Fruit fly (Drosophila melanogaster): ENCODE data around the gene CheB93a.

The CheB93a gene

dm6 chr3R:21378595-21378994 is 28.6 kb upstream of the CheB93a start, which contains the start of gene tin (continued):
- TF ChIP-seq Optix (GFP tag; IDR thresholded peaks at IDR 0.05) (peak; percentile 92), Deaf1 (tag; optimal IDR thresholded peaks at IDR 0.05) (peak; percentile 73), Neu2 (GFP tag; optimal IDR thresholded peaks at IDR 0.05; ENCODE audit: borderline replicate concordance) (no peak), al (GFP tag; IDR thresholded peaks at IDR 0.05) (peak; percentile 79), slp2 (GFP tag; optimal IDR thresholded peaks at IDR 0.05) (peak; percentile 14), Mes4 (GFP tag; optimal IDR thresholded peaks at IDR 0.05) (no peak), CG12219 (GFP tag; optimal IDR thresholded peaks at IDR 0.05) (peak; percentile 83), chn (GFP tag; optimal IDR thresholded peaks at IDR 0.05) (peak; percentile 76), Side (GFP tag; optimal IDR thresholded peaks at IDR 0.05) (peak; percentile 14), lmd (GFP tag; IDR thresholded peaks at IDR 0.05) (peak; percentile 92; the same call in 1 of the 2 replicates), slbo (GFP tag; IDR thresholded peaks at IDR 0.05) (peak; percentile 92), toy (GFP tag; IDR thresholded peaks at IDR 0.05) (peak; percentile 86), CG8359 (GFP tag; optimal IDR thresholded peaks at IDR 0.05; ENCODE audit: borderline replicate concordance) (peak; percentile 78), CG31365 (tag; optimal IDR thresholded peaks at IDR 0.05) (peak; percentile 50), zf30C (GFP tag; optimal IDR thresholded peaks at IDR 0.05) (no peak), Asciz (GFP tag; optimal IDR thresholded peaks at IDR 0.05) (peak; percentile 89), CG1233 (GFP tag; optimal IDR thresholded peaks at IDR 0.05) (peak; percentile 91), crp (GFP tag; optimal IDR thresholded peaks at IDR 0.05) (peak in 1 of 2 experiments; percentile 56), CG10654 (GFP tag; optimal IDR thresholded peaks at IDR 0.05) (peak; percentile 76), CG8281 (tag; optimal IDR thresholded peaks at IDR 0.05) (peak; percentile 59), ase (GFP tag; IDR thresholded peaks at IDR 0.05) (peak; percentile 93), CG2889 (GFP tag; IDR thresholded peaks at IDR 0.05) (peak; percentile 77), klu (GFP tag; IDR thresholded peaks at IDR 0.05) (peak; percentile 80), Dfd (GFP tag; optimal IDR thresholded peaks at IDR 0.05) (no peak), D19B (GFP tag; optimal IDR thresholded peaks at IDR 0.05) (peak; percentile 55), emc (GFP tag; optimal IDR thresholded peaks at IDR 0.05) (no peak), Abd-B (GFP tag; optimal IDR thresholded peaks at IDR 0.05) (peak; percentile 77), pan (optimal IDR thresholded peaks at IDR 0.05) (no peak), pan (GFP tag; optimal IDR thresholded peaks at IDR 0.05 in 1 of 2, IDR thresholded peaks at IDR 0.05 in 1 of 2) (peak in 1 of 2 experiments; percentile 98), CG9876 (GFP tag; optimal IDR thresholded peaks at IDR 0.05) (no peak), CG4854 (GFP tag; optimal IDR thresholded peaks at IDR 0.05) (peak; percentile 55), ham (GFP tag; IDR thresholded peaks at IDR 0.05) (peak; percentile 60; the same call in 1 of the 2 replicates), CTCF (GFP tag; optimal IDR thresholded peaks at IDR 0.05) (peak; percentile 37), Nf-YA (GFP tag; IDR thresholded peaks at IDR 0.05) (peak; percentile 97), gem (tag; optimal IDR thresholded peaks at IDR 0.05) (peak; percentile 96), CG9609 (GFP tag; optimal IDR thresholded peaks at IDR 0.05) (peak; percentile 4), Sox100B (GFP tag; optimal IDR thresholded peaks at IDR 0.05) (peak; percentile 90), H2.0 (GFP tag; IDR thresholded peaks at IDR 0.05) (peak; percentile 95), CG6683 (GFP tag; optimal IDR thresholded peaks at IDR 0.05) (peak; percentile 69), CG31441 (GFP tag; IDR thresholded peaks at IDR 0.05) (peak; percentile 97), unpg (GFP tag; optimal IDR thresholded peaks at IDR 0.05) (peak; percentile 96), Antp (GFP tag; optimal IDR thresholded peaks at IDR 0.05) (peak; percentile 10), Hand (GFP tag; optimal IDR thresholded peaks at IDR 0.05) (peak; percentile 39), tna (GFP tag; IDR thresholded peaks at IDR 0.05; ENCODE audit: partially characterized antibody) (peak; percentile 52; the same call in 1 of the 2 replicates), CG3065 (GFP tag; optimal IDR thresholded peaks at IDR 0.05) (peak; percentile 77), CG34422 (GFP tag; IDR thresholded peaks at IDR 0.05) (peak; percentile 98), CG4730 (GFP tag; IDR thresholded peaks at IDR 0.05) (peak; percentile 94), CG4617 (GFP tag; optimal IDR thresholded peaks at IDR 0.05; ENCODE audit: borderline replicate concordance) (peak; percentile 55), Atf6 (GFP tag; IDR thresholded peaks at IDR 0.05) (peak; percentile 95), tgo (GFP tag; IDR thresholded peaks at IDR 0.05) (peak; percentile 97), CHES-1-like (GFP tag; optimal IDR thresholded peaks at IDR 0.05) (no peak), CG7839 (tag; optimal IDR thresholded peaks at IDR 0.05) (peak; percentile 93)
